Fruit fly (Drosophila melanogaster): ENCODE data around the gene Arts.

The Arts gene

dm6 chr3L:16587994-16588622 lies 14.5 kb upstream of the Arts start (continued):
- TF ChIP-seq CG3163 (GFP tag; optimal IDR thresholded peaks at IDR 0.05) = peak; percentile 13
- peak; percentile 26 for TF ChIP-seq CG3065 (GFP tag; optimal IDR thresholded peaks at IDR 0.05)
- peak; percentile 48 for TF ChIP-seq Nf-YC (tag; optimal IDR thresholded peaks at IDR 0.05)
- peak; percentile 61 for TF ChIP-seq disco-r (GFP tag; optimal IDR thresholded peaks at IDR 0.05)
- peak; percentile 98 for TF ChIP-seq D (optimal IDR thresholded peaks at IDR 0.05)
- peak; percentile 16 for TF ChIP-seq D (GFP tag; optimal IDR thresholded peaks at IDR 0.05)
- no peak for TF ChIP-seq ken (GFP tag; IDR thresholded peaks at IDR 0.05)
- TF ChIP-seq btn (GFP tag; optimal IDR thresholded peaks at IDR 0.05) = peak; percentile 5
- TF ChIP-seq sug (tag; optimal IDR thresholded peaks at IDR 0.05) = peak; percentile 84
- TF ChIP-seq wor (GFP tag; IDR thresholded peaks at IDR 0.05) = peak; percentile 42
- peak; percentile 45 for TF ChIP-seq lbe (GFP tag; optimal IDR thresholded peaks at IDR 0.05)
- TF ChIP-seq H2.0 (GFP tag; IDR thresholded peaks at IDR 0.05) = peak; percentile 52
- peak; percentile 53; the same call in 1 of the 2 replicates for TF ChIP-seq Xrp1 (GFP tag; IDR thresholded peaks at IDR 0.05)
- peak; percentile 80 for TF ChIP-seq Hmr (GFP tag; optimal IDR thresholded peaks at IDR 0.05)
- peak; percentile 70 for TF ChIP-seq CG30020 (tag; optimal IDR thresholded peaks at IDR 0.05)
- peak; percentile 8 for TF ChIP-seq maf-S (GFP tag; optimal IDR thresholded peaks at IDR 0.05)
- TF ChIP-seq Spps (tag; optimal IDR thresholded peaks at IDR 0.05) = no peak
- TF ChIP-seq CG7987 (GFP tag; optimal IDR thresholded peaks at IDR 0.05) = no peak
- peak; percentile 41 for TF ChIP-seq zen (tag; optimal IDR thresholded peaks at IDR 0.05)
- peak; percentile 99 for TF ChIP-seq CG6689 (GFP tag; IDR thresholded peaks at IDR 0.05)
- TF ChIP-seq gce (GFP tag; IDR thresholded peaks at IDR 0.05) = no peak
- no peak for TF ChIP-seq slou (GFP tag; optimal IDR thresholded peaks at IDR 0.05)
- TF ChIP-seq CG11560 (tag; IDR thresholded peaks at IDR 0.05) = no peak
- peak; percentile 51; the same call in 1 of the 2 replicates for TF ChIP-seq CG11247 (GFP tag; IDR thresholded peaks at IDR 0.05)
- TF ChIP-seq sd (tag; optimal IDR thresholded peaks at IDR 0.05) = peak; percentile 62
- peak; percentile 21 for TF ChIP-seq Oli (tag; optimal IDR thresholded peaks at IDR 0.05)
- no peak for TF ChIP-seq h (optimal IDR thresholded peaks at IDR 0.05)
- peak; percentile 9; the same call in 1 of the 3 replicates for TF ChIP-seq Mrtf (GFP tag; IDR thresholded peaks at IDR 0.05)
- TF ChIP-seq CG7963 (GFP tag; IDR thresholded peaks at IDR 0.05; ENCODE audit: partially characterized antibody) = peak; percentile 79; the same call in 2 of the 3 replicates
- TF ChIP-seq CG11504 (tag; optimal IDR thresholded peaks at IDR 0.05) = no peak
- peak; percentile 34 for TF ChIP-seq CG9817 (tag; optimal IDR thresholded peaks at IDR 0.05)
- TF ChIP-seq D19B (GFP tag; optimal IDR thresholded peaks at IDR 0.05) = peak; percentile 47
- TF ChIP-seq Bdp1 (GFP tag; optimal IDR thresholded peaks at IDR 0.05) = peak; percentile 64
- TF ChIP-seq Elba2 (GFP tag; optimal IDR thresholded peaks at IDR 0.05) = peak; percentile 54
- no peak for TF ChIP-seq Usf (GFP tag; optimal IDR thresholded peaks at IDR 0.05)
- TF ChIP-seq CG15073 (GFP tag; optimal IDR thresholded peaks at IDR 0.05) = no peak
- peak; percentile 34 for TF ChIP-seq CG3281 (GFP tag; optimal IDR thresholded peaks at IDR 0.05)
- TF ChIP-seq Atf-2 (GFP tag; optimal IDR thresholded peaks at IDR 0.05) = no peak
- no peak for TF ChIP-seq Ravus (GFP tag; IDR thresholded peaks at IDR 0.05)
- TF ChIP-seq fd96Cb (tag; optimal IDR thresholded peaks at IDR 0.05) = peak; percentile 22
- 0 out of 2 replicates have a peak, but pooled peaks have one; percentile 10 for TF ChIP-seq ttk (GFP tag; IDR thresholded peaks at IDR 0.05)
- peak; percentile 70 for TF ChIP-seq CG2678 (tag; optimal IDR thresholded peaks at IDR 0.05)
- TF ChIP-seq HLH54F (GFP tag; optimal IDR thresholded peaks at IDR 0.05) = peak; percentile 67
- TF ChIP-seq Dip3 (GFP tag; optimal IDR thresholded peaks at IDR 0.05) = peak; percentile 49
- peak; percentile 47 for TF ChIP-seq Dp (GFP tag; optimal IDR thresholded peaks at IDR 0.05)
- TF ChIP-seq Atf6 (GFP tag; IDR thresholded peaks at IDR 0.05) = peak; percentile 64; the same call in 1 of the 2 replicates
- TF ChIP-seq ranshi (GFP tag; IDR thresholded peaks at IDR 0.05) = peak; percentile 68
- TF ChIP-seq CG10543 (GFP tag; optimal IDR thresholded peaks at IDR 0.05) = peak; percentile 57
- TF ChIP-seq CG17328 (GFP tag; IDR thresholded peaks at IDR 0.05) = peak; percentile 62
- TF ChIP-seq CG12219 (GFP tag; optimal IDR thresholded peaks at IDR 0.05) = no peak
- peak; percentile 36 for TF ChIP-seq CG1602 (GFP tag; optimal IDR thresholded peaks at IDR 0.05)

Measured in whole organism, embryonic.